Fruit fly (Drosophila melanogaster) whole organism, embryonic: ENCODE measurements around the gene CG34001.

Experiments
- Ada2b ChIP-seq: fragments of 200-800 bp; sonication (Bioruptor generic); IDR thresholded peaks from 2 replicates; pipeline ENCODE4 v1.3.6; 2022; ENCODE audit warnings: missing biosample characterization, missing genetic modification characterization
- Adf1 ChIP-seq: fragments of 200-800 bp; sonication (Bioruptor generic); IDR thresholded peaks from 2 replicates; pipeline ENCODE4 v1.3.6; 2022; ENCODE audit warnings: missing biosample characterization, missing genetic modification characterization
- Antp ChIP-seq: fragments of 200-800 bp; sonication (Bioruptor generic); optimal IDR thresholded peaks from 3 replicates; lab custom pipeline; 2016; ENCODE audit warnings: missing biosample characterization, missing genetic modification characterization
- B-H1 ChIP-seq: fragments of 200-800 bp; sonication (Bioruptor generic); IDR thresholded peaks from 3 replicates; pipeline ENCODE4 v1.3.6; 2022; ENCODE audit warnings: missing biosample characterization, missing genetic modification characterization
- CG10321 ChIP-seq: fragments of 200-800 bp; sonication (Bioruptor generic); IDR thresholded peaks from 2 replicates; pipeline ENCODE4 v1.3.6; 2022; ENCODE audit warnings: missing biosample characterization, missing genetic modification characterization
- CG11696 ChIP-seq: fragments of 200-800 bp; sonication (Bioruptor generic); IDR thresholded peaks from 2 replicates; pipeline ENCODE4 v1.3.6; 2022; ENCODE audit warnings: missing biosample characterization, missing genetic modification characterization
- CG12769 ChIP-seq: fragments of 200-800 bp; sonication (Bioruptor generic); optimal IDR thresholded peaks from 2 replicates; lab custom pipeline; 2019; ENCODE audit warnings: missing biosample characterization, mild to moderate bottlenecking, missing genetic modification characterization, moderate library complexity
- CG13287 ChIP-seq: fragments of 200-800 bp; sonication (Bioruptor generic); IDR thresholded peaks from 2 replicates; pipeline ENCODE4 v1.3.6; 2022; ENCODE audit warnings: missing biosample characterization, missing genetic modification characterization; ENCODE audit not compliant: partially characterized antibody
- CG14710 ChIP-seq: fragments of 200-800 bp; sonication (Bioruptor generic); optimal IDR thresholded peaks from 3 replicates; lab custom pipeline; 2019; ENCODE audit warnings: missing biosample characterization, mild to moderate bottlenecking, missing genetic modification characterization, moderate library complexity
- CG15073 ChIP-seq: fragments of 200-800 bp; sonication (Bioruptor generic); optimal IDR thresholded peaks from 2 replicates; lab custom pipeline; 2016; ENCODE audit warnings: missing biosample characterization, missing genetic modification characterization
- CG15601 ChIP-seq: fragments of 200-800 bp; sonication (Bioruptor generic); optimal IDR thresholded peaks from 3 replicates; lab custom pipeline; 2019; ENCODE audit warnings: missing biosample characterization, mild to moderate bottlenecking, missing genetic modification characterization, moderate library complexity
- CG1647 ChIP-seq: fragments of 200-800 bp; sonication (Bioruptor generic); optimal IDR thresholded peaks from 3 replicates; lab custom pipeline; 2016; ENCODE audit warnings: missing biosample characterization, missing genetic modification characterization
- CG17361 ChIP-seq: fragments of 200-800 bp; sonication (Bioruptor generic); IDR thresholded peaks from 3 replicates; pipeline ENCODE4 v1.3.6; 2022; ENCODE audit warnings: missing biosample characterization, missing genetic modification characterization
- CG17385 ChIP-seq: fragments of 200-800 bp; sonication (Bioruptor generic); optimal IDR thresholded peaks from 3 replicates; lab custom pipeline; 2018; ENCODE audit warnings: missing biosample characterization, mild to moderate bottlenecking, missing genetic modification characterization
- CG2129 ChIP-seq: fragments of 200-800 bp; sonication (Bioruptor generic); IDR thresholded peaks from 2 replicates; pipeline ENCODE4 v1.3.6; 2022; ENCODE audit warnings: missing biosample characterization, missing genetic modification characterization; ENCODE audit not compliant: partially characterized antibody
- CG2678 ChIP-seq: fragments of 200-800 bp; sonication (Bioruptor generic); optimal IDR thresholded peaks from 3 replicates; lab custom pipeline; 2019; ENCODE audit warnings: missing biosample characterization, mild to moderate bottlenecking, missing genetic modification characterization, moderate library complexity
- CG30403 ChIP-seq: fragments of 200-800 bp; sonication (Bioruptor generic); optimal IDR thresholded peaks from 3 replicates; lab custom pipeline; 2016; ENCODE audit warnings: missing biosample characterization, missing genetic modification characterization
- CG3065 ChIP-seq: fragments of 200-800 bp; sonication (Bioruptor generic); optimal IDR thresholded peaks from 2 replicates; lab custom pipeline; 2016; ENCODE audit warnings: missing biosample characterization, missing genetic modification characterization
- CG31388 ChIP-seq: fragments of 200-800 bp; sonication (Bioruptor generic); optimal IDR thresholded peaks from 2 replicates; lab custom pipeline; 2016; ENCODE audit warnings: missing biosample characterization, missing genetic modification characterization
- CG6254 ChIP-seq: fragments of 200-800 bp; sonication (Bioruptor generic); optimal IDR thresholded peaks from 3 replicates; lab custom pipeline; 2017; ENCODE audit warnings: mild to moderate bottlenecking, missing biosample characterization, missing genetic modification reagents, missing genetic modification characterization
- CG7556 ChIP-seq: fragments of 200-800 bp; sonication (Bioruptor generic); optimal IDR thresholded peaks from 2 replicates; lab custom pipeline; 2017; ENCODE audit warnings: missing biosample characterization, mild to moderate bottlenecking, missing genetic modification characterization
- CG8281 ChIP-seq: fragments of 200-800 bp; sonication (Bioruptor generic); optimal IDR thresholded peaks from 2 replicates; lab custom pipeline; 2018; ENCODE audit warnings: missing biosample characterization, mild to moderate bottlenecking, missing genetic modification characterization, moderate library complexity
- CG8944 ChIP-seq: fragments of 200-800 bp; sonication (Bioruptor generic); optimal IDR thresholded peaks from 3 replicates; lab custom pipeline; 2016; ENCODE audit warnings: missing biosample characterization, missing genetic modification characterization
- Dbx ChIP-seq: fragments of 200-800 bp; sonication (Bioruptor generic); IDR thresholded peaks from 3 replicates; pipeline ENCODE4 v1.3.6; 2022; ENCODE audit warnings: missing biosample characterization, missing genetic modification characterization
- H15 ChIP-seq: fragments of 200-800 bp; sonication (Bioruptor generic); IDR thresholded peaks from 3 replicates; pipeline ENCODE4 v1.3.6; 2022; ENCODE audit warnings: missing biosample characterization, missing genetic modification characterization
- HLH54F ChIP-seq: fragments of 200-800 bp; sonication (Bioruptor generic); optimal IDR thresholded peaks from 3 replicates; lab custom pipeline; 2016; ENCODE audit warnings: missing biosample characterization, missing genetic modification characterization
- HmgZ ChIP-seq: fragments of 200-800 bp; sonication (Bioruptor generic); optimal IDR thresholded peaks from 2 replicates; lab custom pipeline; 2018; ENCODE audit warnings: missing biosample characterization, mild to moderate bottlenecking, missing genetic modification characterization
- Hmr ChIP-seq: fragments of 200-800 bp; sonication (Bioruptor generic); optimal IDR thresholded peaks from 3 replicates; lab custom pipeline; 2017; ENCODE audit warnings: mild to moderate bottlenecking, missing biosample characterization, missing genetic modification reagents, missing genetic modification characterization
- Med ChIP-seq: fragments of 200-800 bp; sonication (Bioruptor generic); peaks from one replicate; lab custom pipeline; 2016; ENCODE audit warnings: missing biosample characterization, missing genetic modification characterization, mild to moderate bottlenecking, inconsistent platforms, moderate library complexity
- Meics ChIP-seq: fragments of 200-800 bp; sonication (Bioruptor generic); optimal IDR thresholded peaks from 2 replicates; lab custom pipeline; 2017; ENCODE audit warnings: missing biosample characterization, mild to moderate bottlenecking, missing genetic modification characterization
- Rfx ChIP-seq: fragments of 200-800 bp; sonication (Bioruptor generic); IDR thresholded peaks from 2 replicates; pipeline ENCODE4 v1.3.6; 2022; ENCODE audit warnings: missing biosample characterization, missing genetic modification characterization
- Sin3A ChIP-seq: fragments of >200 bp; optimal IDR thresholded peaks from 2 replicates; lab custom pipeline; 2018
- Sox100B ChIP-seq: fragments of 200-800 bp; sonication (Bioruptor generic); optimal IDR thresholded peaks from 3 replicates; lab custom pipeline; 2018; ENCODE audit warnings: missing biosample characterization, mild to moderate bottlenecking, missing genetic modification characterization
- Xbp1 ChIP-seq: fragments of 200-800 bp; sonication (Bioruptor generic); optimal IDR thresholded peaks from 3 replicates; lab custom pipeline; 2016; ENCODE audit warnings: missing biosample characterization, mild to moderate bottlenecking, missing genetic modification characterization
- abd-A ChIP-seq: fragments of 200-800 bp; sonication (Bioruptor generic); optimal IDR thresholded peaks from 3 replicates; lab custom pipeline; 2019; ENCODE audit warnings: missing biosample characterization, mild to moderate bottlenecking, missing genetic modification characterization, moderate library complexity
- bbx ChIP-seq: fragments of 200-800 bp; sonication (Bioruptor generic); IDR thresholded peaks from 2 replicates; pipeline ENCODE4 v1.3.6; 2022; ENCODE audit warnings: missing biosample characterization, missing genetic modification characterization; ENCODE audit not compliant: partially characterized antibody
- cato ChIP-seq: fragments of 200-800 bp; sonication (Bioruptor generic); optimal IDR thresholded peaks from 2 replicates; lab custom pipeline; 2016; ENCODE audit warnings: missing biosample characterization, missing genetic modification characterization, borderline replicate concordance
- dysf ChIP-seq: fragments of 200-800 bp; sonication (Bioruptor generic); IDR thresholded peaks from 3 replicates; pipeline ENCODE4 v1.3.6; 2022; ENCODE audit warnings: missing biosample characterization, missing genetic modification characterization
- ems ChIP-seq: fragments of 200-800 bp; sonication (Bioruptor generic); optimal IDR thresholded peaks from 3 replicates; lab custom pipeline; 2016; ENCODE audit warnings: missing biosample characterization, missing genetic modification characterization
- ewg ChIP-seq: fragments of 200-800 bp; sonication (Bioruptor generic); optimal IDR thresholded peaks from 3 replicates; lab custom pipeline; 2017; ENCODE audit warnings: mild to moderate bottlenecking, missing biosample characterization, missing genetic modification reagents, missing genetic modification characterization
- exex ChIP-seq: fragments of 200-800 bp; sonication (Bioruptor generic); optimal IDR thresholded peaks from 4 replicates; lab custom pipeline; 2018; ENCODE audit warnings: missing biosample characterization, mild to moderate bottlenecking, missing genetic modification characterization, moderate library complexity
- fd102C ChIP-seq: fragments of 200-800 bp; sonication (Bioruptor generic); optimal IDR thresholded peaks from 2 replicates; lab custom pipeline; 2018; ENCODE audit warnings: missing biosample characterization, mild to moderate bottlenecking, missing genetic modification characterization, moderate library complexity
- fd96Cb ChIP-seq: fragments of 200-800 bp; sonication (Bioruptor generic); optimal IDR thresholded peaks from 2 replicates; lab custom pipeline; 2018; ENCODE audit warnings: missing biosample characterization, mild to moderate bottlenecking, missing genetic modification characterization, moderate library complexity
- fru ChIP-seq: fragments of >200 bp; optimal IDR thresholded peaks from 2 replicates; lab custom pipeline; 2017
- ind ChIP-seq: fragments of 200-800 bp; sonication (Bioruptor generic); optimal IDR thresholded peaks from 3 replicates; lab custom pipeline; 2016; ENCODE audit warnings: missing biosample characterization, missing genetic modification characterization
- mam ChIP-seq: fragments of 200-800 bp; sonication (Bioruptor generic); optimal IDR thresholded peaks from 3 replicates; lab custom pipeline; 2016; ENCODE audit warnings: missing biosample characterization, missing genetic modification characterization
- p53 ChIP-seq: fragments of 200-800 bp; sonication (Bioruptor generic); optimal IDR thresholded peaks from 2 replicates; lab custom pipeline; 2016; ENCODE audit warnings: missing biosample characterization, missing genetic modification characterization
- prd ChIP-seq, 3 experiments: fragments of >200 bp in 2 of 3; fragments of 200-800 bp in 1 of 3; sonication (Bioruptor generic) in 1 of 3; optimal IDR thresholded peaks in 2 of 3; IDR thresholded peaks in 1 of 3; 2 replicates in 2 of 3; 3 replicates in 1 of 3; pipeline versions ENCODE4 v1.3.6 to Lab custom; 2017 to 2022; ENCODE audit warnings: missing biosample characterization in 1 of 3, missing genetic modification characterization in 1 of 3
- sima ChIP-seq: fragments of 200-800 bp; sonication (Bioruptor generic); optimal IDR thresholded peaks from 2 replicates; lab custom pipeline; 2016; ENCODE audit warnings: missing biosample characterization, missing genetic modification characterization
- tna ChIP-seq: fragments of 200-800 bp; sonication (Bioruptor generic); IDR thresholded peaks from 2 replicates; pipeline ENCODE4 v1.3.6; 2022; ENCODE audit warnings: missing biosample characterization, missing genetic modification characterization; ENCODE audit not compliant: partially characterized antibody

Gene CG34001

DNA sequence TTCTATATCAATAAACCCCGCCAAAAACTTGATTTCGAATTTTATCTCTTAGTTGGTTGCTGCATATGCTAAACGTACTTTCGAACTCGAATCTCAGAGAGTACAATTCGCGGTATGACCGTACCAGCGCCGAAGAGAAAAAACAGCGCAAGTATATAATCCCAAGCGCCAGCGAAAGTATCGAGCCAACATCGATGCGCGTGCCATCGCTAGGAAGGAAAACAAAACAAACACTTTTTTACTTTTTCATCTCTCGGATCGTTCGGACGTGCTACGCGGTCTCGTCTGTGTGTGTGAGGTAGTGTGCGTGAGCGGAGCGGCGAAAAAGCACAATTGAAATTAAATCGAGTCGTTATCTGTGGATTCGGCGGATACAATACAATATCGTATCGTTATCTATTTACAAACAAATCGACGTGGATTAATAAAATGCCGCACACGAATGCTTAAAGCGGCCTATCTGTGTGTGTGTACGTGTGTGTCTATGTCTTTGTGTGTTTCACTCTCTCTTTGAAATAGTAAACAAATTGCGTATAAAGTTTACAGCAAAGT is 33.7 kb downstream of the CG34001 start, which contains the start of gene simj (continued):
- TF ChIP-seq HLH54F = peak; percentile 26
- TF ChIP-seq CG2129 (GFP tag; lab: Robert Waterston, UW) = peak; percentile 44; the same call in 1 of the 2 replicates
- TF ChIP-seq Meics (GFP tag; lab: Kevin White, UChicago) = peak; percentile 51
- peak; percentile 68; the same call in 1 of the 2 replicates for TF ChIP-seq Adf1 (GFP tag; lab: Robert Waterston, UW)
- TF ChIP-seq CG15073 = no peak
- peak; percentile 13 for TF ChIP-seq CG1647 (GFP tag; lab: Kevin White, UChicago)
- TF ChIP-seq Sox100B (GFP tag; lab: Kevin White, UChicago) = no peak
- TF ChIP-seq CG17385 (GFP tag; lab: Kevin White, UChicago) = peak; percentile 64
- peak; percentile 88 for TF ChIP-seq CG13287
- TF ChIP-seq CG12769 (tag; lab: Kevin White, UChicago) = peak; percentile 84
- TF ChIP-seq exex (tag; lab: Kevin White, UChicago) = peak; percentile 67
- TF ChIP-seq fd102C (GFP tag; lab: Kevin White, UChicago) = no peak
- no peak for TF ChIP-seq prd (optimal IDR thresholded peaks at IDR 0.05; lab: Kevin White, UChicago)
- 0 out of 3 replicates have a peak, but pooled peaks have one; percentile 8 for TF ChIP-seq prd (GFP tag; IDR thresholded peaks at IDR 0.05; lab: Robert Waterston, UW)
- no peak for TF ChIP-seq CG10321 (GFP tag; lab: Robert Waterston, UW)
- TF ChIP-seq Hmr (GFP tag; lab: Kevin White, UChicago) = peak; percentile 68
- TF ChIP-seq ems (GFP tag; lab: Kevin White, UChicago) = no peak
- TF ChIP-seq CG30403 = peak; percentile 18
- TF ChIP-seq cato (GFP tag; lab: Kevin White, UChicago) = no peak
- no peak for TF ChIP-seq CG3065 (GFP tag; lab: Kevin White, UChicago)
- peak; percentile 40 for TF ChIP-seq mam (GFP tag; lab: Kevin White, UChicago)
- TF ChIP-seq CG11696 (GFP tag; lab: Robert Waterston, UW) = peak; percentile 37; the same call in 1 of the 2 replicates
- TF ChIP-seq HmgZ = peak; percentile 89
- peak; percentile 95 for TF ChIP-seq bbx
- peak; percentile 10 for TF ChIP-seq Sin3A
- TF ChIP-seq Antp (GFP tag; lab: Kevin White, UChicago) = no peak
- TF ChIP-seq H15 = no peak
- TF ChIP-seq Xbp1 (GFP tag; lab: Kevin White, UChicago) = peak; percentile 49
- TF ChIP-seq CG14710 (tag; lab: Kevin White, UChicago) = peak; percentile 62
- TF ChIP-seq ewg (GFP tag; lab: Kevin White, UChicago) = peak; percentile 67
- TF ChIP-seq CG2678 = peak; percentile 44
- no peak for TF ChIP-seq ind
- TF ChIP-seq fd96Cb (tag; lab: Kevin White, UChicago) = no peak
- TF ChIP-seq Rfx (GFP tag; lab: Robert Waterston, UW) = peak; percentile 80
- peak; percentile 84 for TF ChIP-seq tna (GFP tag; lab: Robert Waterston, UW)
- peak; percentile 80; the same call in 1 of the 3 replicates for TF ChIP-seq Dbx (GFP tag; lab: Robert Waterston, UW)
- no peak for TF ChIP-seq CG7556 (GFP tag; lab: Kevin White, UChicago)
- TF ChIP-seq CG31388 = no peak
- TF ChIP-seq dysf (GFP tag; lab: Robert Waterston, UW) = 0 out of 3 replicates have a peak, but pooled peaks have one; percentile 9
- TF ChIP-seq CG8281 = no peak
- TF ChIP-seq sima (GFP tag; lab: Kevin White, UChicago) = peak; percentile 8
- TF ChIP-seq CG15601 (tag; lab: Kevin White, UChicago) = peak; percentile 38
- peak; percentile 39 for TF ChIP-seq CG8944 (GFP tag; lab: Kevin White, UChicago)
- no peak for TF ChIP-seq CG6254
- TF ChIP-seq p53 = peak; percentile 53
- TF ChIP-seq B-H1 (GFP tag; lab: Robert Waterston, UW) = no peak; the same call in 2 of the 3 replicates
- TF ChIP-seq Ada2b (GFP tag; lab: Robert Waterston, UW) = no peak
- TF ChIP-seq CG17361 = no peak
- TF ChIP-seq abd-A (tag; lab: Kevin White, UChicago) = peak; percentile 73
- peak; percentile 95 for TF ChIP-seq Med (GFP tag; lab: Kevin White, UChicago)
- no peak for TF ChIP-seq fru (lab: Kevin White, UChicago)
